Worm (Caenorhabditis elegans) whole organism, early embryonic: ENCODE measurements around the gene C17H12.3.

Experiments
- B0310.2 ChIP-seq: sonication (generic microtip); optimal IDR thresholded peaks from 2 replicates; lab custom pipeline; 2016; ENCODE audit warnings: mild to moderate bottlenecking, missing genetic modification characterization, missing compliant biosample characterization
- ama-1 ChIP-seq: fragments of 150-350 bp; optimal IDR thresholded peaks from 2 replicates; lab custom pipeline; 2014
- ceh-36 ChIP-seq: sonication (generic microtip); optimal IDR thresholded peaks from 2 replicates; lab custom pipeline; 2016; ENCODE audit warnings: missing genetic modification characterization, inconsistent platforms, missing compliant biosample characterization
- pes-1 ChIP-seq: fragments of 200-800 bp; sonication (Bioruptor generic); IDR thresholded peaks from 2 replicates; pipeline ENCODE4 v1.3.6; 2022; ENCODE audit warnings: missing genetic modification reagents, missing genetic modification characterization, missing compliant biosample characterization

DNA sequence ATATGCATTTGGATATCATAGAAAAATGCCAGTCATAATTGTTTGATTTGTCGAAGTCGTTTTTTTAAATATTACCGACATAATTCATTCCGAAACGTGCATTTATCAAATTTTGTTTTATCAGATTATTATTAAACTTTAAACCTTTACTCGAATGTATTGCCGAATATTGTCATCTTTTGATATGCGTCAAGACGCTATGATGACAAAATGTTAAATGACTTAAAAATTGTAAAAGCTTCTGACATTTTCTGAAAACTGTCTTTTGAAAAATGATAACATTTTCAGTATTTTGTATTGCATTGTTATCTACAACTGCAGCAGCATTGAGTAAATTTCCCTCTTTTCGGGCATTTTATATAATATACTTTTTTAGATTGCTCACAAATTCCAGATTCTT is 29.2 kb upstream of the C17H12.3 start, which contains the start of gene H20E11.3:
- TF ChIP-seq pes-1 (no peak), ceh-36 (tag; lab: Kevin White, UChicago) (no peak), ama-1 (lab: Kevin White, UChicago) (no peak), B0310.2 (no peak)
